Fruit fly (Drosophila melanogaster): ENCODE results near the gene Rcd-1r.

DNA sequence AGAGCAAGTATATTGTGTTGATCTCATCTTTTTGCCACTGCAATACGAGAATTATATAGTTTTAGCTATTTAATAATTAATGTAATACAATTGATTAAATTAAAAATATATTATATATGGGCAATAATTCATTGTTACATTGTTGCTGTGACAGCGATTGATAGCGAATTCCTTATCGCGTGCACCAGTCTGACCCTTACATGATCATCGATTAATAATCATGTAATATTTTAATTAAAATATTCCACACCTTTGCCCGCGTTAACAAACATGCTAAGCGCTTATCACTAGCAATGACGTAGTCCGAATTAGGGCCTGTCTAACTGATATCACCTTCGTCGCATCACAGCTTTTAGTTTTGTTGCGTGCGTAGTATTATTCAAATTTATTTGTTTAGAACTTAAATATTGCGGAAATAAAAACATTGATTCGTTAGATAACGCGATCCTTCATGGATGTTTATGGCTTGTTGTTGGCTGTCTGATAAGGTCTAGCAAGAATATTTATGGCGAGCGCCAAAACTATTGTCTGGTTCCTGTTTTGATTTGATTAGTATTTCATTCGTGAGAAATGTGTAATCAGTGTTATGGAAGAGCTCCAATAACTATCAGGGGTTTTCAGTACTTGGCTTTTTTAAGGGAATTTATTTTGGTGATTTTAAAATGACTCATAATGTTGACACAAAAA, 26.5 kb downstream of the Rcd-1r start:
- TF ChIP-seq psq (GFP tag; optimal IDR thresholded peaks at IDR 0.05) (no peak), Hr78 (GFP tag; optimal IDR thresholded peaks at IDR 0.05) (no peak)

Measured in whole organism, wandering third instar larva.